Worm (Caenorhabditis elegans): ENCODE measurements around the gene npr-1.

The npr-1 gene

ce11 chrX:4792979-4793378 lies 23.2 kb upstream of the npr-1 start, which contains the start of gene F43C9.1:
TSS of gene F43C9.1 (plus strand) at chrX:4793279.
- TF ChIP-seq ceh-90 (tag; optimal IDR thresholded peaks at IDR 0.05) = no peak
- TF ChIP-seq lin-39 (tag; optimal IDR thresholded peaks at IDR 0.05) = no peak
- TF ChIP-seq nhr-90 (tag; optimal IDR thresholded peaks at IDR 0.05; ENCODE audit: poor library complexity) = no peak
- no peak for TF ChIP-seq aha-1 (tag; optimal IDR thresholded peaks at IDR 0.05)
- no peak for TF ChIP-seq lin-15B (tag; optimal IDR thresholded peaks at IDR 0.05)
- no peak for TF ChIP-seq nhr-20 (tag; optimal IDR thresholded peaks at IDR 0.05)
- TF ChIP-seq blmp-1 (tag; optimal IDR thresholded peaks at IDR 0.05) = no peak

ce11 chrX:4790614-4791013 lies 20.8 kb upstream of the npr-1 start:
- TF ChIP-seq aly-2 (tag; optimal IDR thresholded peaks at IDR 0.05) (no peak), ama-1 (optimal IDR thresholded peaks at IDR 0.05) (no peak), lin-15B (tag; optimal IDR thresholded peaks at IDR 0.05) (no peak), C34B4.2 (tag; optimal IDR thresholded peaks at IDR 0.05) (no peak), dpl-1 (GFP tag; optimal IDR thresholded peaks at IDR 0.05) (no peak), fkh-8 (tag; optimal IDR thresholded peaks at IDR 0.05) (no peak), tbx-2 (tag; optimal IDR thresholded peaks at IDR 0.05) (no peak), skn-1 (tag; optimal IDR thresholded peaks at IDR 0.05) (no peak), rnt-1 (tag; optimal IDR thresholded peaks at IDR 0.05) (no peak), jun-1 (tag; optimal IDR thresholded peaks at IDR 0.05) (no peak), ceh-8 (GFP tag; optimal IDR thresholded peaks at IDR 0.05) (no peak), nhr-71 (tag; optimal IDR thresholded peaks at IDR 0.05) (no peak), unc-130 (tag; optimal IDR thresholded peaks at IDR 0.05) (no peak)

- TF ChIP-seq aha-1 (tag; optimal IDR thresholded peaks at IDR 0.05) (no peak), snpc-4 (tag; optimal IDR thresholded peaks at IDR 0.05) (no peak), egl-13 (tag; optimal IDR thresholded peaks at IDR 0.05) (no peak), hpl-2 (GFP tag; optimal IDR thresholded peaks at IDR 0.05) (no peak), lin-39 (tag; optimal IDR thresholded peaks at IDR 0.05) (no peak), ceh-88 (GFP tag; IDR thresholded peaks at IDR 0.05) (no peak), C16A3.4 (tag; optimal IDR thresholded peaks at IDR 0.05) (peak; percentile 50), hlh-17 (GFP tag; optimal IDR thresholded peaks at IDR 0.05; ENCODE audit: borderline replicate concordance) (no peak), lsy-2 (tag; optimal IDR thresholded peaks at IDR 0.05) (peak; percentile 5 to 62), unc-62 (GFP tag; optimal IDR thresholded peaks at IDR 0.05) (no peak), pqm-1 (tag; optimal IDR thresholded peaks at IDR 0.05) (no peak), skn-1 (tag; optimal IDR thresholded peaks at IDR 0.05) (peak; percentile 43), fkh-8 (tag; optimal IDR thresholded peaks at IDR 0.05) (no peak), xbp-1 (tag; optimal IDR thresholded peaks at IDR 0.05) (peak; percentile 25), elt-2 (tag; optimal IDR thresholded peaks at IDR 0.05) (peak; percentile 15), blmp-1 (tag; optimal IDR thresholded peaks at IDR 0.05) (peak; percentile 26), sup-37 (GFP tag; optimal IDR thresholded peaks at IDR 0.05) (no peak), elt-3 (tag; optimal IDR thresholded peaks at IDR 0.05) (peak in 1 of 6 experiments; percentile 16), Y116A8C.19 (tag; optimal IDR thresholded peaks at IDR 0.05; ENCODE audit: borderline replicate concordance) (no peak), fkh-4 (tag; optimal IDR thresholded peaks at IDR 0.05; ENCODE audit: borderline replicate concordance) (no peak), ztf-4 (tag; optimal IDR thresholded peaks at IDR 0.05) (no peak), mab-9 (GFP tag; IDR thresholded peaks at IDR 0.05) (no peak), unc-98 (GFP tag; IDR thresholded peaks at IDR 0.05) (no peak), nhr-76 (tag; optimal IDR thresholded peaks at IDR 0.05) (no peak), zip-4 (GFP tag; optimal IDR thresholded peaks at IDR 0.05) (no peak), nhr-90 (tag; optimal IDR thresholded peaks at IDR 0.05; ENCODE audit: poor library complexity) (peak; percentile 56), hlh-4 (tag; optimal IDR thresholded peaks at IDR 0.05) (no peak), aly-2 (tag; optimal IDR thresholded peaks at IDR 0.05) (no peak), dpl-1 (GFP tag; optimal IDR thresholded peaks at IDR 0.05) (peak in 1 of 3 experiments; percentile 23), nhr-237 (tag; optimal IDR thresholded peaks at IDR 0.05) (no peak), ceh-8 (GFP tag; optimal IDR thresholded peaks at IDR 0.05) (no peak), lin-14 (GFP tag; optimal IDR thresholded peaks at IDR 0.05) (peak; percentile 52), unc-130 (tag; optimal IDR thresholded peaks at IDR 0.05) (no peak), mef-2 (tag; optimal IDR thresholded peaks at IDR 0.05) (no peak), ama-1 (optimal IDR thresholded peaks at IDR 0.05) (no peak), ceh-90 (tag; optimal IDR thresholded peaks at IDR 0.05) (no peak), lin-13 (GFP tag; optimal IDR thresholded peaks at IDR 0.05) (no peak), irx-1 (tag; optimal IDR thresholded peaks at IDR 0.05) (no peak), nhr-11 (tag; optimal IDR thresholded peaks at IDR 0.05) (no peak), C34B4.2 (tag; optimal IDR thresholded peaks at IDR 0.05) (no peak), zag-1 (tag; optimal IDR thresholded peaks at IDR 0.05) (no peak), jun-1 (tag; optimal IDR thresholded peaks at IDR 0.05) (peak; percentile 38), swsn-7 (tag; optimal IDR thresholded peaks at IDR 0.05) (peak; percentile 25)
Measured at ce11 chrX:4788958-4789357, 19.2 kb upstream of the npr-1 start.
